Fruit fly (Drosophila melanogaster) S2 (cell line): ENCODE measurements around the gene Noa36.

Source experiments
- CG8478 ChIP-seq: fragments of >200 bp; optimal IDR thresholded peaks from 2 replicates; lab custom pipeline; 2018
- CTCF ChIP-seq, 2 experiments: fragments of >200 bp; optimal IDR thresholded peaks; 2 replicates each; lab custom pipeline; 2018

DNA sequence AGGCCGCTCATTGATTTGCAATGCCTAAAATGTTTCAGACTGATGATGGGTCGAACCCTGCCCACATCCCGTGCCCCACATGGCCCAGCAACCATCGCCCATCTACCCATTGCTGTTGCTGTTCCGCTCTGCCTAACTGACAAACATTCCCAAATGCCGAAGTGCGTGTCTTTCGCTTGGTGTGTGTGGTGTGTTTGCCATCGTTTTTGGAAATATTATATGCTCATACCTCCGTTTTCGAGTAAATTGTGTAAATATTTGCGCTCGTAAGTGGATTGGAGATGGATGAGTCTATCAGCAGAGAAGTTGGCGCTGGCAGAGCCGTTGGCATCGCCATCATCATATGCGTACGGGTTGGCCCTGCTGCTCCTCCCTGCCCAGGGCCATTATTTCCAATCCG lies 1.6 kb downstream of the Noa36 start:
- TF ChIP-seq CG8478 (lab: Kevin White, UChicago) = no peak
- no peak for TF ChIP-seq CTCF (optimal IDR thresholded peaks at IDR 0.05; lab: Kevin White, UChicago)
